Worm (Caenorhabditis elegans): ENCODE results near the gene C14B4.2.

DNA sequence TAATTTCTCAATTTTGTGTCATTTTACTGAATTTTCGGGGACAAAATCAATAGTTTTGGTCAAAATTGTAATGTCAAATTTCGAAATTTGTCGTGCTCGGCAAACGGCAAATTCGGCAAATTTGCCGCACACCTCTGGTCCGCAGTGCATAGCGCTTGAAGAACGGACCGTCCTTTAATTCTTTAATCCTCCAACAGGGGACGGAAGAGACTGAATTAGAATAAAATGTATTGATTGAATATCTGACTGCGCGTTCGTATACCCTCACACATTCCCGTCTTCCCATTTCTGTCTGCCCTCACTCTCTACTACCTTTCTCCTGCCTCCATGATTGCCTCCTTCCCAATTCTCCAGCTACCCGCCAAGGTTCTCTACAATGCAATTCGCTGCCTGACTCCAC, 63.2 kb downstream of the C14B4.2 start, which contains the start of gene F55C9.14:
- TF ChIP-seq ref-1 (GFP tag; conservative IDR thresholded peaks at IDR 0.05): no peak
- TF ChIP-seq ztf-29 (GFP tag; IDR thresholded peaks at IDR 0.05): no peak
- no peak for TF ChIP-seq flt-1 (GFP tag; IDR thresholded peaks at IDR 0.05)

Data from whole organism, midembryonic.